Fruit fly (Drosophila melanogaster) whole organism, embryonic: ENCODE results near the gene CG31792.

Experiments
- CG10209 ChIP-seq: fragments of 200-800 bp; sonication (Bioruptor generic); optimal IDR thresholded peaks from 3 replicates; lab custom pipeline; 2017; ENCODE audit warnings: missing biosample characterization, mild to moderate bottlenecking, missing genetic modification characterization, missing genetic modification reagents
- CG10321 ChIP-seq: fragments of 200-800 bp; sonication (Bioruptor generic); IDR thresholded peaks from 2 replicates; pipeline ENCODE4 v1.3.6; 2022; ENCODE audit warnings: missing biosample characterization, missing genetic modification characterization
- CG11723 ChIP-seq: fragments of 200-800 bp; sonication (Bioruptor generic); optimal IDR thresholded peaks from 2 replicates; lab custom pipeline; 2017; ENCODE audit warnings: missing biosample characterization, mild to moderate bottlenecking, missing genetic modification characterization
- CG12942 ChIP-seq: fragments of 200-800 bp; sonication (Bioruptor generic); optimal IDR thresholded peaks from 3 replicates; lab custom pipeline; 2016; ENCODE audit warnings: missing biosample characterization, missing genetic modification characterization
- CG13123 ChIP-seq: fragments of 200-800 bp; sonication (Bioruptor generic); optimal IDR thresholded peaks from 2 replicates; lab custom pipeline; 2016; ENCODE audit warnings: missing biosample characterization, missing genetic modification characterization
- CG1792 ChIP-seq: fragments of 200-800 bp; sonication (Bioruptor generic); optimal IDR thresholded peaks from 2 replicates; lab custom pipeline; 2016; ENCODE audit warnings: missing biosample characterization, missing genetic modification characterization
- CG2678 ChIP-seq: fragments of 200-800 bp; sonication (Bioruptor generic); optimal IDR thresholded peaks from 3 replicates; lab custom pipeline; 2019; ENCODE audit warnings: missing biosample characterization, mild to moderate bottlenecking, missing genetic modification characterization, moderate library complexity
- CG2875 ChIP-seq: fragments of 200-800 bp; sonication (Bioruptor generic); optimal IDR thresholded peaks from 2 replicates; lab custom pipeline; 2017; ENCODE audit warnings: missing biosample characterization, mild to moderate bottlenecking, missing genetic modification characterization, missing genetic modification reagents
- CG31441 ChIP-seq: fragments of 200-800 bp; sonication (Bioruptor generic); IDR thresholded peaks from 2 replicates; pipeline ENCODE4 v1.3.6; 2022; ENCODE audit warnings: missing biosample characterization, missing genetic modification characterization
- CG34224 ChIP-seq: fragments of 200-800 bp; sonication (Bioruptor generic); IDR thresholded peaks from 3 replicates; pipeline ENCODE4 v1.3.6; 2022; ENCODE audit warnings: missing biosample characterization, missing genetic modification characterization; ENCODE audit not compliant: partially characterized antibody
- CG6765 ChIP-seq: fragments of 200-800 bp; sonication (Bioruptor generic); optimal IDR thresholded peaks from 3 replicates; lab custom pipeline; 2017; ENCODE audit warnings: missing biosample characterization, mild to moderate bottlenecking, missing genetic modification characterization
- CG6813 ChIP-seq: fragments of 200-800 bp; sonication (Bioruptor generic); optimal IDR thresholded peaks from 2 replicates; lab custom pipeline; 2017; ENCODE audit warnings: missing biosample characterization, missing genetic modification characterization, mild to moderate bottlenecking, moderate library complexity, missing genetic modification reagents
- CG7928 ChIP-seq: fragments of 200-800 bp; sonication (Bioruptor generic); optimal IDR thresholded peaks from 2 replicates; lab custom pipeline; 2017; ENCODE audit warnings: missing biosample characterization, mild to moderate bottlenecking, missing genetic modification characterization
- CG7963 ChIP-seq: fragments of 200-800 bp; sonication (Bioruptor generic); IDR thresholded peaks from 3 replicates; pipeline ENCODE4 v1.3.6; 2022; ENCODE audit warnings: missing biosample characterization, missing genetic modification characterization; ENCODE audit not compliant: partially characterized antibody
- CG8359 ChIP-seq: fragments of 200-800 bp; sonication (Bioruptor generic); optimal IDR thresholded peaks from 2 replicates; lab custom pipeline; 2017; ENCODE audit warnings: missing biosample characterization, mild to moderate bottlenecking, missing genetic modification characterization, borderline replicate concordance
- D ChIP-seq, 2 experiments: fragments of 200-800 bp in 1 of 2; fragments of >200 bp in 1 of 2; sonication (Bioruptor generic) in 1 of 2; optimal IDR thresholded peaks; 2 replicates in 1 of 2; 3 replicates in 1 of 2; lab custom pipeline; 2017; ENCODE audit warnings: mild to moderate bottlenecking in 1 of 2, missing biosample characterization in 1 of 2, missing genetic modification characterization in 1 of 2, missing genetic modification reagents in 1 of 2
- Dll ChIP-seq: fragments of 200-800 bp; sonication (Bioruptor generic); IDR thresholded peaks from 4 replicates; pipeline ENCODE4 v1.3.6; 2022; ENCODE audit warnings: missing biosample characterization, missing genetic modification characterization; ENCODE audit not compliant: partially characterized antibody
- Dref ChIP-seq: fragments of 200-800 bp; sonication (Bioruptor generic); IDR thresholded peaks from 2 replicates; pipeline ENCODE4 v1.3.6; 2022; ENCODE audit warnings: missing biosample characterization, missing genetic modification characterization
- H15 ChIP-seq: fragments of 200-800 bp; sonication (Bioruptor generic); IDR thresholded peaks from 3 replicates; pipeline ENCODE4 v1.3.6; 2022; ENCODE audit warnings: missing biosample characterization, missing genetic modification characterization
- Hmr ChIP-seq: fragments of 200-800 bp; sonication (Bioruptor generic); optimal IDR thresholded peaks from 3 replicates; lab custom pipeline; 2017; ENCODE audit warnings: mild to moderate bottlenecking, missing biosample characterization, missing genetic modification reagents, missing genetic modification characterization
- Max ChIP-seq: fragments of 200-800 bp; sonication (Bioruptor generic); optimal IDR thresholded peaks from 2 replicates; lab custom pipeline; 2016; ENCODE audit warnings: missing biosample characterization, mild to moderate bottlenecking, missing genetic modification characterization
- Meics ChIP-seq: fragments of 200-800 bp; sonication (Bioruptor generic); optimal IDR thresholded peaks from 2 replicates; lab custom pipeline; 2017; ENCODE audit warnings: missing biosample characterization, mild to moderate bottlenecking, missing genetic modification characterization
- Opbp ChIP-seq: fragments of 200-800 bp; sonication (Bioruptor generic); IDR thresholded peaks from 3 replicates; pipeline ENCODE4 v1.3.6; 2022; ENCODE audit warnings: missing biosample characterization, missing genetic modification characterization; ENCODE audit not compliant: partially characterized antibody
- Poxn ChIP-seq: fragments of 200-800 bp; sonication (Bioruptor generic); IDR thresholded peaks from 2 replicates; pipeline ENCODE4 v1.3.6; 2022; ENCODE audit warnings: missing biosample characterization, missing genetic modification characterization
- Xbp1 ChIP-seq: fragments of 200-800 bp; sonication (Bioruptor generic); optimal IDR thresholded peaks from 3 replicates; lab custom pipeline; 2016; ENCODE audit warnings: missing biosample characterization, mild to moderate bottlenecking, missing genetic modification characterization
- ac ChIP-seq: fragments of 200-800 bp; sonication (Bioruptor generic); optimal IDR thresholded peaks from 3 replicates; lab custom pipeline; 2017; ENCODE audit warnings: missing biosample characterization, mild to moderate bottlenecking, missing genetic modification characterization
- bowl ChIP-seq: fragments of 200-800 bp; sonication (Bioruptor generic); IDR thresholded peaks from 2 replicates; pipeline ENCODE4 v1.3.6; 2022; ENCODE audit warnings: missing biosample characterization, missing genetic modification characterization
- cg ChIP-seq: fragments of 200-800 bp; sonication (Bioruptor generic); optimal IDR thresholded peaks from 3 replicates; lab custom pipeline; 2019; ENCODE audit warnings: missing biosample characterization, mild to moderate bottlenecking, missing genetic modification characterization, moderate library complexity
- chm ChIP-seq: fragments of 200-800 bp; sonication (Bioruptor generic); IDR thresholded peaks from 2 replicates; pipeline ENCODE4 v1.3.6; 2022; ENCODE audit warnings: missing biosample characterization, missing genetic modification characterization
- crol ChIP-seq: fragments of 200-800 bp; sonication (Bioruptor generic); IDR thresholded peaks from 2 replicates; pipeline ENCODE4 v1.3.6; 2022; ENCODE audit warnings: missing biosample characterization, missing genetic modification characterization
- en ChIP-seq: fragments of 200-800 bp; sonication (Bioruptor generic); optimal IDR thresholded peaks from 2 replicates; lab custom pipeline; 2016; ENCODE audit warnings: missing biosample characterization, missing genetic modification characterization
- esg ChIP-seq: fragments of 200-800 bp; sonication (Bioruptor generic); conservative IDR thresholded peaks from 2 replicates; pipeline ENCODE4 v1.3.6; 2022; ENCODE audit warnings: missing biosample characterization, missing genetic modification characterization
- fru ChIP-seq: fragments of >200 bp; optimal IDR thresholded peaks from 2 replicates; lab custom pipeline; 2017
- grn ChIP-seq: fragments of 200-800 bp; sonication (Bioruptor generic); optimal IDR thresholded peaks from 3 replicates; lab custom pipeline; 2017; ENCODE audit warnings: missing biosample characterization, missing genetic modification characterization
- insv ChIP-seq, 2 experiments: fragments of 200-800 bp; sonication (Bioruptor generic); optimal IDR thresholded peaks; 3 replicates each; lab custom pipeline; 2016 to 2018; ENCODE audit warnings: missing biosample characterization in 2 of 2, missing genetic modification characterization in 2 of 2
- klu ChIP-seq: fragments of 200-800 bp; sonication (Bioruptor generic); IDR thresholded peaks from 2 replicates; pipeline ENCODE4 v1.3.6; 2022; ENCODE audit warnings: missing biosample characterization, missing genetic modification characterization
- pita ChIP-seq: fragments of 200-800 bp; sonication (Bioruptor generic); optimal IDR thresholded peaks from 2 replicates; lab custom pipeline; 2017; ENCODE audit warnings: missing biosample characterization, mild to moderate bottlenecking, missing genetic modification characterization
- psq ChIP-seq: fragments of 200-800 bp; sonication (Bioruptor generic); optimal IDR thresholded peaks from 2 replicates; lab custom pipeline; 2017; ENCODE audit warnings: missing biosample characterization, missing genetic modification characterization
- row ChIP-seq: fragments of 200-800 bp; sonication (Bioruptor generic); IDR thresholded peaks from 3 replicates; pipeline ENCODE4 v1.3.6; 2022; ENCODE audit warnings: missing biosample characterization, missing genetic modification characterization
- tap ChIP-seq: fragments of 200-800 bp; optimal IDR thresholded peaks from 3 replicates; lab custom pipeline; 2019; ENCODE audit warnings: missing biosample characterization, mild to moderate bottlenecking, missing genetic modification characterization, moderate library complexity
- tio ChIP-seq: fragments of 200-800 bp; sonication (Bioruptor generic); optimal IDR thresholded peaks from 2 replicates; lab custom pipeline; 2017; ENCODE audit warnings: missing biosample characterization, missing genetic modification characterization, inconsistent platforms
- usp ChIP-seq: fragments of >200 bp; optimal IDR thresholded peaks from 2 replicates; lab custom pipeline; 2017; ENCODE audit warnings: missing biosample characterization, missing genetic modification characterization
- wek ChIP-seq: fragments of 200-800 bp; sonication (Bioruptor generic); optimal IDR thresholded peaks from 3 replicates; lab custom pipeline; 2018; ENCODE audit warnings: missing biosample characterization, mild to moderate bottlenecking, missing genetic modification characterization, moderate library complexity
- wor ChIP-seq: fragments of 200-800 bp; sonication (Bioruptor generic); IDR thresholded peaks from 2 replicates; pipeline ENCODE4 v1.3.6; 2022; ENCODE audit warnings: missing biosample characterization, missing genetic modification characterization

The CG31792 gene

dm6 chr2L:18985201-18986124 lies 11.8 kb upstream of the CG31792 start (continued):
- TF ChIP-seq grn (GFP tag; lab: Kevin White, UChicago) = peak; percentile 87
- TF ChIP-seq Hmr (GFP tag; lab: Kevin White, UChicago) = peak; percentile 38
- no peak for TF ChIP-seq CG10209
- TF ChIP-seq tio (GFP tag; lab: Kevin White, UChicago) = no peak
- no peak for TF ChIP-seq cg (GFP tag; lab: Kevin White, UChicago)
- TF ChIP-seq CG2678 (tag; lab: Kevin White, UChicago) = peak; percentile 16
- no peak for TF ChIP-seq CG6765 (GFP tag; lab: Kevin White, UChicago)
- no peak for TF ChIP-seq chm (GFP tag; lab: Robert Waterston, UW)
- no peak for TF ChIP-seq usp (GFP tag; lab: Kevin White, UChicago)
- no peak for TF ChIP-seq Dll (GFP tag; lab: Robert Waterston, UW)
- no peak for TF ChIP-seq CG34224
- TF ChIP-seq insv (GFP tag; optimal IDR thresholded peaks at IDR 0.05; lab: Kevin White, UChicago) = no peak
- TF ChIP-seq row = 0 out of 3 replicates have a peak, but pooled peaks have one; percentile 14
- TF ChIP-seq CG13123 (GFP tag; lab: Kevin White, UChicago) = no peak
- no peak for TF ChIP-seq esg (GFP tag; lab: Robert Waterston, UW)
- no peak for TF ChIP-seq Meics (GFP tag; lab: Kevin White, UChicago)
- TF ChIP-seq ac (GFP tag; lab: Kevin White, UChicago) = no peak
- TF ChIP-seq fru (lab: Kevin White, UChicago) = no peak

dm6 chr2L:18986125-18986498 lies 11.1 kb upstream of the CG31792 start:
- TF ChIP-seq Opbp (0 out of 3 replicates have a peak, but pooled peaks have one; percentile 7), crol (peak; percentile 30; the same call in 1 of the 2 replicates), CG2875 (GFP tag; lab: Kevin White, UChicago) (no peak)

dm6 chr2L:18987078-18987895 lies 10.0 kb upstream of the CG31792 start, which contains the start of the genes Swip-1 and EMC5:
TSS of gene Swip-1 (minus strand) at chr2L:18987280.
TSS of gene EMC5 (plus strand) at chr2L:18987707.
- 0 out of 2 replicates have a peak, but pooled peaks have one; percentile 10 for TF ChIP-seq Poxn
- no peak for TF ChIP-seq CG8359
- peak; percentile 24; the same call in 1 of the 3 replicates for TF ChIP-seq CG7963 (GFP tag; lab: Robert Waterston, UW)
- peak; percentile 33 for TF ChIP-seq CG7928 (GFP tag; lab: Kevin White, UChicago)
- TF ChIP-seq CG31441 (GFP tag; lab: Robert Waterston, UW) = peak; percentile 83
- no peak for TF ChIP-seq CG1792 (GFP tag; lab: Kevin White, UChicago)
- no peak for TF ChIP-seq bowl (GFP tag; lab: Robert Waterston, UW)
- peak; percentile 50 for TF ChIP-seq CG12942 (GFP tag; lab: Kevin White, UChicago)
- no peak for TF ChIP-seq CG10321 (GFP tag; lab: Robert Waterston, UW)
- no peak for TF ChIP-seq en (GFP tag; lab: Kevin White, UChicago)
- TF ChIP-seq psq (GFP tag; lab: Kevin White, UChicago) = no peak
- TF ChIP-seq wek (GFP tag; lab: Kevin White, UChicago) = no peak
- no peak for TF ChIP-seq pita (GFP tag; lab: Kevin White, UChicago)
- no peak for TF ChIP-seq Dref
- peak; percentile 73 for TF ChIP-seq Xbp1 (GFP tag; lab: Kevin White, UChicago)
- TF ChIP-seq cg (GFP tag; lab: Kevin White, UChicago) = no peak
- TF ChIP-seq CG11723 (GFP tag; lab: Kevin White, UChicago) = peak; percentile 28
- TF ChIP-seq D (optimal IDR thresholded peaks at IDR 0.05; lab: Kevin White, UChicago) = no peak
- peak; percentile 14 for TF ChIP-seq D (GFP tag; optimal IDR thresholded peaks at IDR 0.05; lab: Kevin White, UChicago)
- TF ChIP-seq wor (GFP tag; lab: Robert Waterston, UW) = no peak
- peak; percentile 49; the same call in 1 of the 2 replicates for TF ChIP-seq klu (GFP tag; lab: Robert Waterston, UW)
- TF ChIP-seq tap (tag; lab: Kevin White, UChicago) = peak; percentile 45
- peak; percentile 22 for TF ChIP-seq Max (GFP tag; lab: Kevin White, UChicago)
- no peak for TF ChIP-seq CG6813 (GFP tag; lab: Kevin White, UChicago)
- no peak for TF ChIP-seq H15 (GFP tag; lab: Robert Waterston, UW)
